Worm (Caenorhabditis elegans) whole organism, L4/young adult: ENCODE measurements around the gene athp-2.

Source experiments
- W03F9.2 ChIP-seq: fragments of 150-350 bp; optimal IDR thresholded peaks from 2 replicates; lab custom pipeline; 2014; ENCODE audit warnings: missing biosample characterization, missing genetic modification characterization
- him-1 ChIP-seq: sonication (generic microtip); optimal IDR thresholded peaks from 2 replicates; lab custom pipeline; 2016; ENCODE audit warnings: missing genotype, missing genetic modification reagents, missing genetic modification characterization, missing compliant biosample characterization

DNA sequence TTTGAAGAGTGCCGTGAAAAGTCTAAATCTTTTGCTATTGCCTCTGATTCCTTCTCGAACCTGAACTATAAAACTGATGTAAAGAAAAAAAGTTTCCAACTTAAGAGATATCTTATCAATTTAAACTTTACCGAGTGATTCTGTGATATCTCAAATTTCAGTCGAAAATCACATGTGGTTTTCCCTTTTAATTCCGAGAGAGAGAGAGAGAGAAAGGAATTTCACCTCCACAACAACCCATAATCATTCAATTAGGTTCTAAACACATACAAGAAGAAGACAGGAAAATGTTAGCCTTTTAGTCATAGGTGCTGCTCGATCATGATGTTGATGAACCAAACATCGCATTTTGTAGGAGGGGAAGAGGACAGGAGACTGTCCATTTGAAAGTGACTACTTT lies 51.1 kb downstream of the athp-2 start:
- no peak for TF ChIP-seq W03F9.2 (tag; lab: Kevin White, UChicago)
- no peak for TF ChIP-seq him-1 (tag; lab: Kevin White, UChicago)
